Fruit fly (Drosophila melanogaster) whole organism, adult: ENCODE results near the gene Rlip.

Source experiments
- CG11617 ChIP-seq: fragments of 200-800 bp; sonication (Bioruptor generic); optimal IDR thresholded peaks from 2 replicates; lab custom pipeline; 2017; ENCODE audit warnings: mild to moderate bottlenecking, missing biosample characterization, missing genetic modification reagents, missing genetic modification characterization
- CG12768 ChIP-seq: fragments of 200-800 bp; sonication (Bioruptor generic); optimal IDR thresholded peaks from 2 replicates; lab custom pipeline; 2017; ENCODE audit warnings: missing biosample characterization, missing genetic modification characterization, mild to moderate bottlenecking, moderate library complexity, missing genetic modification reagents
- CG14711 ChIP-seq: fragments of 200-800 bp; sonication (Bioruptor generic); optimal IDR thresholded peaks from 2 replicates; lab custom pipeline; 2018; ENCODE audit warnings: missing biosample characterization, mild to moderate bottlenecking, missing genetic modification characterization, moderate library complexity
- CG1620 ChIP-seq: fragments of 200-800 bp; sonication (Bioruptor generic); optimal IDR thresholded peaks from 2 replicates; lab custom pipeline; 2016; ENCODE audit warnings: missing biosample characterization, missing genetic modification characterization
- CG33017 ChIP-seq: fragments of 200-800 bp; sonication (Bioruptor generic); optimal IDR thresholded peaks from 2 replicates; lab custom pipeline; 2018; ENCODE audit warnings: missing biosample characterization, mild to moderate bottlenecking, missing genetic modification characterization, moderate library complexity
- CG5204 ChIP-seq: fragments of 200-800 bp; sonication (Bioruptor generic); optimal IDR thresholded peaks from 2 replicates; lab custom pipeline; 2016; ENCODE audit warnings: missing biosample characterization, missing genetic modification characterization
- CG7045 ChIP-seq: fragments of 200-800 bp; sonication (Bioruptor generic); optimal IDR thresholded peaks from 2 replicates; lab custom pipeline; 2017; ENCODE audit warnings: missing biosample characterization, mild to moderate bottlenecking, missing genetic modification characterization
- CG7101 ChIP-seq: fragments of 200-800 bp; sonication (Bioruptor generic); optimal IDR thresholded peaks from 2 replicates; lab custom pipeline; 2018; ENCODE audit warnings: missing biosample characterization, mild to moderate bottlenecking, missing genetic modification characterization, moderate library complexity
- Clk ChIP-seq: fragments of 200-800 bp; sonication (Bioruptor generic); optimal IDR thresholded peaks from 2 replicates; lab custom pipeline; 2017; ENCODE audit warnings: missing biosample characterization, missing genetic modification characterization
- Crg-1 ChIP-seq: fragments of 200-800 bp; sonication (Bioruptor generic); optimal IDR thresholded peaks from 2 replicates; lab custom pipeline; 2016; ENCODE audit warnings: missing biosample characterization, missing genetic modification characterization
- Hr96 ChIP-seq: fragments of 200-800 bp; sonication (Bioruptor generic); optimal IDR thresholded peaks from 2 replicates; lab custom pipeline; 2016; ENCODE audit warnings: missing biosample characterization, missing genetic modification characterization
- Mnt ChIP-seq: fragments of 200-800 bp; sonication (Bioruptor generic); optimal IDR thresholded peaks from 2 replicates; lab custom pipeline; 2016; ENCODE audit warnings: missing biosample characterization, mild to moderate bottlenecking, missing genetic modification characterization
- bab1 ChIP-seq: fragments of 200-800 bp; sonication (Bioruptor generic); optimal IDR thresholded peaks from 3 replicates; lab custom pipeline; 2019; ENCODE audit warnings: missing biosample characterization, mild to moderate bottlenecking, missing genetic modification characterization, moderate library complexity
- cic ChIP-seq: fragments of 200-800 bp; sonication (Bioruptor generic); optimal IDR thresholded peaks from 2 replicates; lab custom pipeline; 2017; ENCODE audit warnings: missing biosample characterization, mild to moderate bottlenecking, missing genetic modification characterization, moderate library complexity
- kay ChIP-seq: fragments of 200-800 bp; sonication (Bioruptor generic); peaks from one replicate; lab custom pipeline; 2016; ENCODE audit warnings: missing biosample characterization, missing genetic modification characterization, borderline replicate concordance
- ovo ChIP-seq: fragments of 200-800 bp; sonication (Bioruptor generic); optimal IDR thresholded peaks from 2 replicates; lab custom pipeline; 2016; ENCODE audit warnings: missing biosample characterization, missing genetic modification characterization
- pad ChIP-seq: fragments of 200-800 bp; sonication (Bioruptor generic); optimal IDR thresholded peaks from 3 replicates; lab custom pipeline; 2017; ENCODE audit warnings: missing biosample characterization, missing genetic modification characterization, mild to moderate bottlenecking, moderate library complexity, missing genetic modification reagents
- tj ChIP-seq: fragments of 200-800 bp; sonication (Bioruptor generic); optimal IDR thresholded peaks from 3 replicates; lab custom pipeline; 2017; ENCODE audit warnings: missing biosample characterization, mild to moderate bottlenecking, missing genetic modification characterization, moderate library complexity
- toe ChIP-seq: fragments of 200-800 bp; sonication (Bioruptor generic); optimal IDR thresholded peaks from 2 replicates; lab custom pipeline; 2016; ENCODE audit warnings: missing biosample characterization, missing genetic modification characterization

Gene Rlip

DNA sequence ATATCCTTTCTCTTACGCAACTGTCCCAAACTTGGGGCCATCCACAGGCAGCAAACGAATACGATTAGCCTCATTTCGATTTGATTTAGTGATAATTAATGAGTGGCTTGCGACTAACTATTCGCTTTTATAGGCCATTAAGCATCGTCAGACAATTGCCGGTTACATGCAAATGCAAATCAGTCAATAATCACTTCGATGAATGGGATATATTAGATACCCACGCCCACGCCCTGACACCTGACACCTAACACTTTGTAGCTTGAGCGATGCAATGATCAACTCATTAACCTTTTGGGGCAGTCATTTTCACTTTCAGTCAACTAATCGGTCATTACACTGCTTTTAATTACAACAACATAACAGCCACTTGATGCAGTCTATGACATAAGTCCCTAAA is 33.4 kb downstream of the Rlip start, which contains the start of gene Jhbp15:
TSS of gene Jhbp15 (minus strand) at position 101 of the 400 bp plus-strand sequence.
- TF ChIP-seq ovo, result no peak
- TF ChIP-seq CG7101 (tag; lab: Kevin White, UChicago), result no peak
- TF ChIP-seq Mnt, result no peak
- no peak for TF ChIP-seq CG1620 (GFP tag; lab: Kevin White, UChicago)
- no peak for TF ChIP-seq CG12768
- no peak for TF ChIP-seq CG33017 (tag; lab: Kevin White, UChicago)
- TF ChIP-seq bab1 (GFP tag; lab: Kevin White, UChicago), result no peak
- no peak for TF ChIP-seq Clk
- TF ChIP-seq CG14711 (tag; lab: Kevin White, UChicago), result no peak
- TF ChIP-seq pad (GFP tag; lab: Kevin White, UChicago), result no peak
- no peak for TF ChIP-seq CG11617 (GFP tag; lab: Kevin White, UChicago)
- no peak for TF ChIP-seq Crg-1

dm6 chr3R:21057519-21057918 is 40.0 kb downstream of the Rlip start:
- TF ChIP-seq CG11617 (GFP tag; lab: Kevin White, UChicago) (no peak), pad (GFP tag; lab: Kevin White, UChicago) (no peak), ovo (no peak), bab1 (GFP tag; lab: Kevin White, UChicago) (no peak), Hr96 (GFP tag; lab: Kevin White, UChicago) (no peak), CG7045 (no peak), toe (GFP tag; lab: Kevin White, UChicago) (no peak)

DNA sequence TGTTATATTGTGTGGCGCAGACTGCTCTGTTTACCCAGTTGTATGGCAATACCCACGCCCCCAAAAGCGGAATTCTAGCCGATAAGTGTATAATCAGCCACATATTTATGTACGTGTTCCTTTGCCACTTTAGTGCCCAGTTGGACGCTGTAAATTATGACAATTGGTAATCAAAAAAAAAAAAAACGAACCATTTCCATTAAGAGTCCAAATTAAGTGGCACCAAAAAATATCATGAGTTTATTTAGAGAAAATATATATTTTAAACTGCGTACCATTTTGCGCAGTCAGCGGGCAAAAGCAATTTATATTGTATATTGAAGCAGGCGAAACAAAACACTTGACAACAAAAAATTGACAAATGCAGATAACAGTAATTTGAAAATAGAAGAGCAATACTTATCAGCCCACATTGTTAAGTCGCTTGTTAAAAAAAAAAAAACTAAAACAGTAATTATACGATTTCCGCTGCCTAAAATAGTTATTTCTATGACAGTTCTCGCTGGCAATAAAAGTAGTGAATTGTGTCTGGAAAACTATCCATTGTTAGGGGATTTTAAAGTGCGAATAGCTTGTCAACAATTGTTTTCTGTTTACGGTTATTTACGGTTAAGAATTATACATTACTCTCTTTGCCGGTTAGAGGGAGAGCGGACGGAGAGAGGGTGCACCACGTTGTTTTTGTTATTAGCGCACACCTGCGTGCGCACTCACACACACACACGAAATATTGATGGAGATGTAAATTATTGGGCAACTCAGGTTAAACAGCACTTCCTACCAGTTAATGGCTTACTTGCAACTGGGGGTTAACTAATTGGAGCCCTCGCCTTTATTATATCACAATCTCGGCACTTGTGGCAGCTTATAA is 42.2 kb downstream of the Rlip start:
- TF ChIP-seq cic (no peak), CG5204 (GFP tag; lab: Kevin White, UChicago) (no peak), bab1 (GFP tag; lab: Kevin White, UChicago) (no peak)

- TF ChIP-seq tj (GFP tag; lab: Kevin White, UChicago) (peak; percentile 59), Clk (no peak), Mnt (peak; percentile 76), Crg-1 (no peak), CG1620 (GFP tag; lab: Kevin White, UChicago) (no peak), cic (peak; percentile 10), ovo (peak; percentile 37), pad (GFP tag; lab: Kevin White, UChicago) (peak; percentile 98), CG7101 (tag; lab: Kevin White, UChicago) (peak; percentile 11), CG12768 (peak; percentile 19)
Measured at dm6 chr3R:21060430-21061245, 43.2 kb downstream of the Rlip start, which contains the start of gene Mvl. Gene Mvl (minus strand): TSS chr3R:21060800.

dm6 chr3R:21063433-21063832 is 45.9 kb downstream of the Rlip start:
- TF ChIP-seq CG7101 (tag; lab: Kevin White, UChicago) (no peak), CG14711 (tag; lab: Kevin White, UChicago) (no peak), cic (no peak), tj (GFP tag; lab: Kevin White, UChicago) (no peak), kay (GFP tag; lab: Kevin White, UChicago) (no peak), ovo (no peak), CG11617 (GFP tag; lab: Kevin White, UChicago) (no peak), Clk (no peak)

dm6 chr3R:21064000-21064924 is 46.8 kb downstream of the Rlip start, which contains the start of gene Cortactin:
Gene Cortactin (minus strand): TSS chr3R:21064471.
- TF ChIP-seq CG14711 (tag; lab: Kevin White, UChicago) (no peak), cic (peak; percentile 3), pad (GFP tag; lab: Kevin White, UChicago) (peak; percentile 88), CG1620 (GFP tag; lab: Kevin White, UChicago) (peak; percentile 15), kay (GFP tag; lab: Kevin White, UChicago) (peak; percentile 73)
